Worm (Caenorhabditis elegans): ENCODE data around the gene tdp-1.

Gene tdp-1

ce11 chrII:9007741-9008140 lies 10.1 kb downstream of the tdp-1 start:
- no peak for TF ChIP-seq ceh-13 (GFP tag; optimal IDR thresholded peaks at IDR 0.05)
- TF ChIP-seq scrt-1 (GFP tag; IDR thresholded peaks at IDR 0.05) = no peak
- no peak for TF ChIP-seq sea-1 (GFP tag; conservative IDR thresholded peaks at IDR 0.05)
- TF ChIP-seq hnd-1 (tag; optimal IDR thresholded peaks at IDR 0.05) = no peak
- TF ChIP-seq ets-7 (tag; optimal IDR thresholded peaks at IDR 0.05) = no peak
- no peak for TF ChIP-seq B0310.2 (tag; optimal IDR thresholded peaks at IDR 0.05)
- no peak for TF ChIP-seq pes-1 (GFP tag; IDR thresholded peaks at IDR 0.05)
- no peak for TF ChIP-seq hmbx-1 (tag; optimal IDR thresholded peaks at IDR 0.05)

DNA sequence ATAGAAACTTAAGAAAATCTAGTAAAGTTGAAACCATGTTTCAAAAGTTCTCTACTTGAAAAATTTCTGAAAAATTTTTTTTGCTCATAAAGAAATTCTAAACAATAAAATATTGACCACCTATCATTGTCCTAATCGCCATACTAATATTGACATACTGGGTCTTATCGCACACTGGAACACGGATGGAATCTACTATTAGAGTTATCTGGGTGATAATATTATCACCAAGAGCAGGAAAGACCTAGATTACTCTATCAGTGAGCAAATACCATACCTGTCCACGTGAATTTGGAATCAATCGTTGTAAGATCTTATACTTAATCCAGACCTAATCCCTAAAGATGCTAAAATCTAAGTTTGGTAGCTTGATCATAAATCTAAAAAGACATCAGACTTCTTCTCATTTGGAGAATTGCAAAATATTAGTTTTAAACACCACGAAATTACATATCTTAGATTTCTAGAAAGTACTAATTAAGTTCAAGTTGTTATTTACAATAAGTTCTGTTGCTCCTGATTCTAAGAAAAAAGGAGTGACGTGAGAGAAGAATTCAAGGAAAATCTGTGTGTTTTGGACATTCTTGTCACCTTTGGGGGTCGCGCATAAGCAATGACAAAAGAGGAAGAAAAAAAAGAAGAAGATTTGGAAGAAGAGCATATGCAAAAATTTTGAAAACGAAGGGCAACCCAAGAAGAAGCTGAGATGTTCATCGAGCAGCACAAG lies 12.5 kb downstream of the tdp-1 start:
- no peak for TF ChIP-seq tbx-37 (GFP tag; conservative IDR thresholded peaks at IDR 0.05)
- no peak for TF ChIP-seq tra-4 (tag; optimal IDR thresholded peaks at IDR 0.05)
- TF ChIP-seq hmg-4 (GFP tag; optimal IDR thresholded peaks at IDR 0.05) = no peak
- no peak for TF ChIP-seq ama-1 (optimal IDR thresholded peaks at IDR 0.05)

- no peak for TF ChIP-seq F13C5.2 (tag; optimal IDR thresholded peaks at IDR 0.05)
- no peak for TF ChIP-seq ets-7 (tag; optimal IDR thresholded peaks at IDR 0.05)
- no peak for TF ChIP-seq ceh-36 (tag; optimal IDR thresholded peaks at IDR 0.05)
- TF ChIP-seq tbx-37 (GFP tag; conservative IDR thresholded peaks at IDR 0.05) = no peak
- no peak for TF ChIP-seq aly-1 (tag; optimal IDR thresholded peaks at IDR 0.05)
- TF ChIP-seq tra-4 (tag; optimal IDR thresholded peaks at IDR 0.05) = no peak
- TF ChIP-seq B0310.2 (tag; optimal IDR thresholded peaks at IDR 0.05) = no peak
Measured at ce11 chrII:9010708-9011107, 13.1 kb downstream of the tdp-1 start.

ce11 chrII:9013341-9013740 lies 15.7 kb downstream of the tdp-1 start:
- TF ChIP-seq sea-1 (GFP tag; conservative IDR thresholded peaks at IDR 0.05) = no peak
- no peak for TF ChIP-seq hnd-1 (tag; optimal IDR thresholded peaks at IDR 0.05)
- TF ChIP-seq hmg-4 (GFP tag; optimal IDR thresholded peaks at IDR 0.05) = peak; percentile 12
- TF ChIP-seq tbx-37 (GFP tag; conservative IDR thresholded peaks at IDR 0.05) = no peak
- no peak for TF ChIP-seq flt-1 (GFP tag; IDR thresholded peaks at IDR 0.05)

DNA sequence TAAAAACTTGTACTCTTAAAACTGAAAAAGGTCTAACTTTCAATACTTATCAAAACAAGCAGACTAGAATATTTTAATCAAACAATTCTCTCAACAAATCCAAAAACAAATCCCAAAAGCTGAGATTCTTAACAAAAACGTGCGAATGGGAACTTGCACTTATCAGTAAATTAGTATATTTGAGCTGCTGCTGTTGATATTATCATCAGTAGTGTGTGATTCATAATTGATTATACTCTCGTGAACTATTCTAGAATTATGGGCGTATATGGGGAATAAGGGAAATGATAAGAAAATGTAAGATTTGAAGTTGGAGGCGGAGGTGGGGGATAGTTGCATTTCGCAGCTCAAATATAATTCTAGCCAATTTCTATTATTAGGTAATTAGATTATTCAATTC lies 16.6 kb downstream of the tdp-1 start:
- no peak for TF ChIP-seq ceh-36 (tag; optimal IDR thresholded peaks at IDR 0.05)
- no peak for TF ChIP-seq flt-1 (GFP tag; IDR thresholded peaks at IDR 0.05)
- TF ChIP-seq aly-1 (tag; optimal IDR thresholded peaks at IDR 0.05) = no peak
- no peak for TF ChIP-seq ceh-13 (GFP tag; optimal IDR thresholded peaks at IDR 0.05)
- TF ChIP-seq tbx-37 (GFP tag; conservative IDR thresholded peaks at IDR 0.05) = no peak
- TF ChIP-seq sea-1 (GFP tag; conservative IDR thresholded peaks at IDR 0.05) = no peak
- no peak for TF ChIP-seq ama-1 (optimal IDR thresholded peaks at IDR 0.05)
- no peak for TF ChIP-seq hmbx-1 (tag; optimal IDR thresholded peaks at IDR 0.05)
- no peak for TF ChIP-seq tra-4 (tag; optimal IDR thresholded peaks at IDR 0.05)
- TF ChIP-seq ets-7 (tag; optimal IDR thresholded peaks at IDR 0.05) = no peak
- no peak for TF ChIP-seq hmg-4 (GFP tag; optimal IDR thresholded peaks at IDR 0.05)
- TF ChIP-seq B0310.2 (tag; optimal IDR thresholded peaks at IDR 0.05) = no peak
- no peak for TF ChIP-seq hnd-1 (tag; optimal IDR thresholded peaks at IDR 0.05)
- TF ChIP-seq F13C5.2 (tag; optimal IDR thresholded peaks at IDR 0.05) = no peak
- no peak for TF ChIP-seq tbx-11 (GFP tag; IDR thresholded peaks at IDR 0.05)

DNA sequence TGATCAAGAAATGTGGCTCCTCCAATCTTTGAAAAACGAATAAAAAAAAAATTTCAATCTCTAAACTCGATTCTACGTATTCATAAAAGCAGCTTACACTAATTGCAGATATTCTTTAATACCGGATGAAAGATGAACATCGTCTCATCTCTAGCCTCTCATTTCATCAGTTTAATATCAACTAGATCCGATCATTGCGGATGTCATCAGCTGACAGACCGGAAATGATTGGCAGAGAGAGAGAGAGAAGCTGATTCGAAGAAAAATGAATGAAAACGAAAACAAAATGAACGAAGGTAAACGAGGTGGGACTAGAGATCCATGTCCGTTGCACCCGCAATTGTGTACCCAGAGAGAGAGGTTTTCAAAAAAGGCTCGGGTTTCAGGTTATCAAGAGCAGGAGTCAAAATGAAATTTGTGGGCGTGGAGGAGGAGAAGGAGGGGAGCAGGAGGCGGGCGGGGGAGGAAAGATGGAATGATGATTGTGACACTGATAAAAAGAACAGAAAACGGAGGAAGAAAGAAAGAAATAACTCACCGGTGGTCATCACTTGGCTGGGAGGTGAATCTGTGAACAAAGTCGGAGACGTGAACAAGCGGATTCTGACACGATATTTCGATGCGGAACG lies 17.4 kb downstream of the tdp-1 start:
- TF ChIP-seq ceh-36 (tag; optimal IDR thresholded peaks at IDR 0.05) = no peak
- TF ChIP-seq ets-7 (tag; optimal IDR thresholded peaks at IDR 0.05) = no peak
- TF ChIP-seq tra-4 (tag; optimal IDR thresholded peaks at IDR 0.05) = no peak
- TF ChIP-seq tbx-11 (GFP tag; IDR thresholded peaks at IDR 0.05) = no peak
- no peak for TF ChIP-seq hmbx-1 (tag; optimal IDR thresholded peaks at IDR 0.05)
- no peak for TF ChIP-seq pes-1 (GFP tag; IDR thresholded peaks at IDR 0.05)
- no peak for TF ChIP-seq hnd-1 (tag; optimal IDR thresholded peaks at IDR 0.05)
- TF ChIP-seq ceh-13 (GFP tag; optimal IDR thresholded peaks at IDR 0.05) = no peak
- no peak for TF ChIP-seq sea-1 (GFP tag; conservative IDR thresholded peaks at IDR 0.05)
- TF ChIP-seq tbx-37 (GFP tag; conservative IDR thresholded peaks at IDR 0.05) = no peak
- no peak for TF ChIP-seq F13C5.2 (tag; optimal IDR thresholded peaks at IDR 0.05)

- TF ChIP-seq hnd-1 (tag; optimal IDR thresholded peaks at IDR 0.05) (no peak), aly-1 (tag; optimal IDR thresholded peaks at IDR 0.05) (no peak), ceh-13 (GFP tag; optimal IDR thresholded peaks at IDR 0.05) (no peak), pes-1 (GFP tag; IDR thresholded peaks at IDR 0.05) (no peak), flt-1 (GFP tag; IDR thresholded peaks at IDR 0.05) (no peak), sea-1 (GFP tag; conservative IDR thresholded peaks at IDR 0.05) (no peak), hmbx-1 (tag; optimal IDR thresholded peaks at IDR 0.05) (no peak), scrt-1 (GFP tag; IDR thresholded peaks at IDR 0.05) (no peak), tra-4 (tag; optimal IDR thresholded peaks at IDR 0.05) (no peak), ama-1 (optimal IDR thresholded peaks at IDR 0.05) (no peak), tbx-37 (GFP tag; conservative IDR thresholded peaks at IDR 0.05) (no peak), hmg-4 (GFP tag; optimal IDR thresholded peaks at IDR 0.05) (no peak), tbx-11 (GFP tag; IDR thresholded peaks at IDR 0.05) (no peak)
Measured at ce11 chrII:9017628-9018027, 20.0 kb downstream of the tdp-1 start.

DNA sequence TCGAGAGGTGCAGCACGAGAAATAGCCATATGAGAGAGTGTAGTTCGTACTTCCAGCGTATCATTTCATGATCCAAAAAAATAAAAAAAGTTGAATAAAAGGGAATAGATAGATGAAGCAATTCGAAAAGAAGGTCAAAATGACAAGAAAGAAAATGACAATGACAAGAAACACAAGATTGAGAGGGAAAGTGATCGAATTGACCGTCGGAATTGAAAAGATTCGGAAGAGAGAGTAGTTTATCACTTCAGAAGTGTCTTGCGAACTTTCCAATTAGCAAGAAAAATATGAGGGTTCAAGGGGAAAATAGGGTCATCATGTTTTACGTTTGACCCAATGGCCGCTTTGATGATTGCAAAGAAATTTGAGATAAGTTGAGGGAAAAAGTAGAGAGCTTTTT lies 22.1 kb downstream of the tdp-1 start, which contains the start of gene dep-1:
dep-1 (minus strand) TSS at position 95 of the 400 bp plus-strand sequence.
- TF ChIP-seq B0310.2 (tag; optimal IDR thresholded peaks at IDR 0.05) = no peak
- no peak for TF ChIP-seq ceh-36 (tag; optimal IDR thresholded peaks at IDR 0.05)
- no peak for TF ChIP-seq hmbx-1 (tag; optimal IDR thresholded peaks at IDR 0.05)
- TF ChIP-seq flt-1 (GFP tag; IDR thresholded peaks at IDR 0.05) = no peak
- TF ChIP-seq scrt-1 (GFP tag; IDR thresholded peaks at IDR 0.05) = no peak
- TF ChIP-seq aly-1 (tag; optimal IDR thresholded peaks at IDR 0.05) = no peak
- no peak for TF ChIP-seq tra-4 (tag; optimal IDR thresholded peaks at IDR 0.05)
- no peak for TF ChIP-seq ets-7 (tag; optimal IDR thresholded peaks at IDR 0.05)
- TF ChIP-seq pes-1 (GFP tag; IDR thresholded peaks at IDR 0.05) = no peak
- no peak for TF ChIP-seq ama-1 (optimal IDR thresholded peaks at IDR 0.05)
- no peak for TF ChIP-seq hnd-1 (tag; optimal IDR thresholded peaks at IDR 0.05)
- TF ChIP-seq hmg-4 (GFP tag; optimal IDR thresholded peaks at IDR 0.05) = no peak

Data from whole organism, early embryonic.